Fruit fly (Drosophila melanogaster): ENCODE data around the gene milt.

DNA sequence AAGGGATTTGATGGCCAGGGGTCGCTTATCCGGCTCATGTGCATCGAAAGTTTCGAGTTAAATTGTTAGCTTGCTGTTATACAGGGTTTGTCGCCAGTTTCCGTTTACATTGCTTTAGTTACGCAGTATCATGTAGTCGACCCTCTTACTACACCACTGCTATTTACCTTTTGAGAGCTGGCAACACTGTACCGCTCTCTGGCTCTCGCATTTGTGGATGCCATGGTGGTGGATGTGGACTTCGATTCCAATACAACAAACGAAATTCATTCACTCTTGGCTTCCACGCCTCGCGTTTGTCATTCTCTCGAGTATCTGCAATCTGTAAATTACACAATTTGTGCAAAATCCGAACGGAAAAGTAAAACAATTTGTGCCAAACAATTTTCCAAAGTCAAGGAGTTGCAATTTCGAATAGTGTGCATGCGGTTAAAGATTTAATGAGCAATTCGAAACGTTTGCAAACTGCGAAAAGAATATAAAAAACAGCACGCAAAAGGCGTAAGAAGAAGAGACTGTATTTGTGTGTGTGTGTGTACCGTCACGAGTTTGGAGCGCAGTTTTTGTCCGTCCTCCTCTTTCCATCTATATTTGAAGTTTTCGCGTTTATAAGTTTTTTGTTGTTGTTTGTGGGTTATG lies 11.5 kb downstream of the milt start:
- no peak for TF ChIP-seq ey (GFP tag; optimal IDR thresholded peaks at IDR 0.05)
- TF ChIP-seq foxo (GFP tag; optimal IDR thresholded peaks at IDR 0.05) = peak; percentile 1 to 15

Data from whole organism, wandering third instar larva.